Worm (Caenorhabditis elegans) whole organism, L2 larva: ENCODE data around the gene T16G1.6.

Experiments used
- ZK546.5 ChIP-seq: sonication (generic microtip); optimal IDR thresholded peaks from 2 replicates; lab custom pipeline; 2017; ENCODE audit warnings: missing biosample characterization, missing genetic modification characterization
- aly-2 ChIP-seq: fragments of 150-350 bp; optimal IDR thresholded peaks from 2 replicates; lab custom pipeline; 2014; ENCODE audit warnings: missing biosample characterization, missing genetic modification characterization
- crh-2 ChIP-seq: sonication (generic microtip); optimal IDR thresholded peaks from 2 replicates; lab custom pipeline; 2017; ENCODE audit warnings: missing biosample characterization, missing genetic modification characterization
- fos-1 ChIP-seq: fragments of 150-350 bp; optimal IDR thresholded peaks from 2 replicates; lab custom pipeline; 2014; ENCODE audit warnings: missing biosample characterization, missing genetic modification characterization
- lsy-2 ChIP-seq, 2 experiments: fragments of 150-350 bp in 1 of 2; sonication (generic microtip) in 1 of 2; optimal IDR thresholded peaks; 2 replicates each; lab custom pipeline; 2014 to 2017; ENCODE audit warnings: missing biosample characterization in 2 of 2, missing genetic modification characterization in 2 of 2
- mdl-1 ChIP-seq, 2 experiments: fragments of 150-350 bp in 1 of 2; sonication (generic microtip) in 1 of 2; optimal IDR thresholded peaks; 2 replicates each; lab custom pipeline; 2017; ENCODE audit warnings: missing biosample characterization in 2 of 2, missing genetic modification characterization in 2 of 2
- nhr-237 ChIP-seq: fragments of 150-350 bp; optimal IDR thresholded peaks from 2 replicates; lab custom pipeline; 2014; ENCODE audit warnings: missing biosample characterization, missing genetic modification characterization
- nhr-77 ChIP-seq: fragments of 150-350 bp; optimal IDR thresholded peaks from 2 replicates; lab custom pipeline; 2014; ENCODE audit warnings: missing biosample characterization, missing genetic modification characterization
- snpc-4 ChIP-seq: fragments of 150-350 bp; optimal IDR thresholded peaks from 2 replicates; lab custom pipeline; 2014; ENCODE audit warnings: missing biosample characterization, missing genetic modification characterization
- unc-39 ChIP-seq: fragments of 150-350 bp; optimal IDR thresholded peaks from 2 replicates; lab custom pipeline; 2014; ENCODE audit warnings: missing biosample characterization, missing genetic modification characterization
- unc-62 ChIP-seq: fragments of 150-350 bp; optimal IDR thresholded peaks from 2 replicates; lab custom pipeline; 2014; ENCODE audit warnings: missing biosample characterization, missing genetic modification reagents, missing genetic modification characterization
- zag-1 ChIP-seq: fragments of 150-350 bp; optimal IDR thresholded peaks from 2 replicates; lab custom pipeline; 2014; ENCODE audit warnings: missing biosample characterization, missing genetic modification characterization
- ztf-4 ChIP-seq: fragments of 150-350 bp; optimal IDR thresholded peaks from 2 replicates; lab custom pipeline; 2014; ENCODE audit warnings: missing biosample characterization, missing genetic modification characterization

- TF ChIP-seq crh-2 (tag; lab: Kevin White, UChicago) (peak; percentile 43), mdl-1 (tag; optimal IDR thresholded peaks at IDR 0.05; lab: Kevin White, UChicago) (no peak), fos-1 (tag; lab: Kevin White, UChicago) (peak; percentile 73), unc-39 (tag; lab: Kevin White, UChicago) (no peak), zag-1 (tag; lab: Kevin White, UChicago) (no peak), nhr-237 (tag; lab: Kevin White, UChicago) (no peak), unc-62 (GFP tag; lab: Kevin White, UChicago) (no peak), nhr-77 (no peak), ZK546.5 (tag; lab: Kevin White, UChicago) (no peak), ztf-4 (no peak), lsy-2 (tag; optimal IDR thresholded peaks at IDR 0.05; lab: Kevin White, UChicago) (no peak), aly-2 (tag; lab: Kevin White, UChicago) (no peak), snpc-4 (tag; lab: Kevin White, UChicago) (no peak)
These were observed 15.3 kb downstream of the T16G1.6 start for ce11 chrV:12921680-12922079.
